Fruit fly (Drosophila melanogaster) whole organism, prepupa: Measurements from ENCODE around the gene CG13685.

ENCODE experiments used
- Blimp-1 ChIP-seq: fragments of 200-800 bp; sonication (Bioruptor generic); optimal IDR thresholded peaks from 3 replicates; lab custom pipeline; 2017; ENCODE audit warnings: missing biosample characterization, missing genetic modification characterization, mild to moderate bottlenecking, moderate library complexity, missing genetic modification reagents
- CG11902 ChIP-seq: fragments of 200-800 bp; sonication (Bioruptor generic); optimal IDR thresholded peaks from 3 replicates; lab custom pipeline; 2016; ENCODE audit warnings: missing biosample characterization, missing genetic modification characterization
- CG31627 ChIP-seq: fragments of 200-800 bp; sonication (Bioruptor generic); optimal IDR thresholded peaks from 3 replicates; lab custom pipeline; 2016; ENCODE audit warnings: missing biosample characterization, missing genetic modification characterization
- CG34406 ChIP-seq: fragments of 200-800 bp; sonication (Bioruptor generic); optimal IDR thresholded peaks from 3 replicates; lab custom pipeline; 2016; ENCODE audit warnings: missing biosample characterization, missing genetic modification characterization
- CG3919 ChIP-seq: fragments of 200-800 bp; sonication (Bioruptor generic); optimal IDR thresholded peaks from 3 replicates; lab custom pipeline; 2016; ENCODE audit warnings: missing biosample characterization, missing genetic modification characterization
- CG4318 ChIP-seq: fragments of 200-800 bp; sonication (Bioruptor generic); optimal IDR thresholded peaks from 3 replicates; lab custom pipeline; 2017; ENCODE audit warnings: missing biosample characterization, mild to moderate bottlenecking, missing genetic modification characterization
- CG6792 ChIP-seq: fragments of 200-800 bp; sonication (Bioruptor generic); optimal IDR thresholded peaks from 3 replicates; lab custom pipeline; 2016; ENCODE audit warnings: missing biosample characterization, missing genetic modification characterization
- Eip75B ChIP-seq: fragments of 200-800 bp; sonication (Bioruptor generic); optimal IDR thresholded peaks from 3 replicates; lab custom pipeline; 2016; ENCODE audit warnings: missing biosample characterization, missing genetic modification characterization
- Lpt ChIP-seq: fragments of 200-800 bp; sonication (Bioruptor generic); optimal IDR thresholded peaks from 3 replicates; lab custom pipeline; 2016; ENCODE audit warnings: missing biosample characterization, missing genetic modification characterization
- OdsH ChIP-seq: fragments of 200-800 bp; sonication (Bioruptor generic); optimal IDR thresholded peaks from 3 replicates; lab custom pipeline; 2016; ENCODE audit warnings: missing biosample characterization, missing genetic modification characterization
- Sox102F ChIP-seq: fragments of 200-800 bp; sonication (Bioruptor generic); optimal IDR thresholded peaks from 2 replicates; lab custom pipeline; 2016; ENCODE audit warnings: missing biosample characterization, mild to moderate bottlenecking, missing genetic modification characterization
- dsx ChIP-seq: fragments of 200-800 bp; optimal IDR thresholded peaks from 3 replicates; lab custom pipeline; 2019; ENCODE audit warnings: missing biosample characterization, mild to moderate bottlenecking, missing genetic modification characterization, moderate library complexity; ENCODE audit not compliant: poor library complexity, severe bottlenecking
- fkh ChIP-seq: fragments of 200-800 bp; sonication (Bioruptor generic); optimal IDR thresholded peaks from 3 replicates; lab custom pipeline; 2017; ENCODE audit warnings: missing biosample characterization, mild to moderate bottlenecking, missing genetic modification characterization, moderate library complexity
- svp ChIP-seq: fragments of 200-800 bp; sonication (Bioruptor generic); peaks from one replicate; lab custom pipeline; 2016; ENCODE audit warnings: missing biosample characterization, missing genetic modification characterization

DNA sequence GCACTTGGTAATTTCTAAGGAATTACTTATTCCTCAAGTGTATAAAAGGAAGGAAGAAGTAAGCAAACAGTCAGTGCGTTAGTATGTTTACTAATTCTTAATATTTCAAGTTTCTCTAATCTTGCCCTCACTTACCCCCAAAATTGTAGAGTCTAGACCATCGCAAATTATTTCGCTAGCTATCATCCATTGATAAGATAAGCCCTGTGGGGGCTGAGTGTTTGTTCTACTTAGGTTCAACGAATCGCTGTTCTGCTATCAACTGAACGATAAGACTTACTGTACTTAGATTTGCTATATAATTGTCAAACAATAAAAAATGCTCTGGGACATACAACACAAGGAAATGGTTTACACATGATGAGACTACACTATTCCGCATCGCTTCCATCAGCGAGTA is 25.6 kb upstream of the CG13685 start:
- TF ChIP-seq Lpt (no peak), dsx (GFP tag; lab: Kevin White, UChicago) (no peak), svp (GFP tag; lab: Kevin White, UChicago) (no peak), CG3919 (GFP tag; lab: Kevin White, UChicago) (no peak), CG34406 (GFP tag; lab: Kevin White, UChicago) (no peak), CG31627 (no peak), CG11902 (GFP tag; lab: Kevin White, UChicago) (no peak), OdsH (GFP tag; lab: Kevin White, UChicago) (no peak), Sox102F (GFP tag; lab: Kevin White, UChicago) (no peak), Blimp-1 (GFP tag; lab: Kevin White, UChicago) (no peak), CG6792 (GFP tag; lab: Kevin White, UChicago) (no peak), Eip75B (GFP tag; lab: Kevin White, UChicago) (no peak), CG4318 (GFP tag; lab: Kevin White, UChicago) (no peak), fkh (no peak)
